Fruit fly (Drosophila melanogaster) whole organism, embryonic: ENCODE measurements around the gene CG6607.

Experiments used
- Atf3 ChIP-seq: fragments of 200-800 bp; sonication (Bioruptor generic); optimal IDR thresholded peaks from 3 replicates; lab custom pipeline; 2016; ENCODE audit warnings: missing biosample characterization, missing genetic modification characterization
- Blimp-1 ChIP-seq: fragments of 200-800 bp; sonication (Bioruptor generic); optimal IDR thresholded peaks from 3 replicates; lab custom pipeline; 2018; ENCODE audit warnings: missing biosample characterization, missing genetic modification characterization, mild to moderate bottlenecking, moderate library complexity, missing genetic modification reagents
- CG11247 ChIP-seq: fragments of 200-800 bp; sonication (Bioruptor generic); IDR thresholded peaks from 2 replicates; pipeline ENCODE4 v1.3.6; 2022; ENCODE audit warnings: missing biosample characterization, missing genetic modification characterization
- CG11504 ChIP-seq: fragments of 200-800 bp; sonication (Bioruptor generic); optimal IDR thresholded peaks from 3 replicates; lab custom pipeline; 2019; ENCODE audit warnings: missing biosample characterization, mild to moderate bottlenecking, missing genetic modification characterization, moderate library complexity
- CG12104 ChIP-seq: fragments of 200-800 bp; sonication (Bioruptor generic); optimal IDR thresholded peaks from 3 replicates; lab custom pipeline; 2016; ENCODE audit warnings: missing biosample characterization, missing genetic modification characterization
- CG12299 ChIP-seq: fragments of 200-800 bp; sonication (Bioruptor generic); optimal IDR thresholded peaks from 2 replicates; lab custom pipeline; 2018; ENCODE audit warnings: missing biosample characterization, mild to moderate bottlenecking, missing genetic modification characterization
- CG13894 ChIP-seq: fragments of 200-800 bp; sonication (Bioruptor generic); optimal IDR thresholded peaks from 3 replicates; lab custom pipeline; 2018; ENCODE audit warnings: missing biosample characterization, mild to moderate bottlenecking, missing genetic modification characterization, moderate library complexity
- CG15269 ChIP-seq: fragments of 200-800 bp; sonication (Bioruptor generic); optimal IDR thresholded peaks from 2 replicates; lab custom pipeline; 2018; ENCODE audit warnings: missing biosample characterization, mild to moderate bottlenecking, missing genetic modification characterization, moderate library complexity
- CG16863 ChIP-seq: fragments of 200-800 bp; sonication (Bioruptor generic); optimal IDR thresholded peaks from 3 replicates; lab custom pipeline; 2016; ENCODE audit warnings: missing biosample characterization, missing genetic modification characterization
- CG17186 ChIP-seq: fragments of 200-800 bp; sonication (Bioruptor generic); optimal IDR thresholded peaks from 3 replicates; lab custom pipeline; 2017; ENCODE audit warnings: missing biosample characterization, missing genetic modification reagents, missing genetic modification characterization
- CG18619 ChIP-seq: fragments of 200-800 bp; sonication (Bioruptor generic); optimal IDR thresholded peaks from 3 replicates; lab custom pipeline; 2017; ENCODE audit warnings: missing biosample characterization, mild to moderate bottlenecking, missing genetic modification characterization
- CG2116 ChIP-seq: fragments of 200-800 bp; sonication (Bioruptor generic); optimal IDR thresholded peaks from 3 replicates; lab custom pipeline; 2018; ENCODE audit warnings: missing biosample characterization, mild to moderate bottlenecking, missing genetic modification characterization
- CG2120 ChIP-seq: fragments of 200-800 bp; sonication (Bioruptor generic); optimal IDR thresholded peaks from 3 replicates; lab custom pipeline; 2016; ENCODE audit warnings: missing biosample characterization, missing genetic modification characterization
- CG30403 ChIP-seq: fragments of 200-800 bp; sonication (Bioruptor generic); optimal IDR thresholded peaks from 3 replicates; lab custom pipeline; 2016; ENCODE audit warnings: missing biosample characterization, missing genetic modification characterization
- CG4404 ChIP-seq: fragments of 200-800 bp; sonication (Bioruptor generic); IDR thresholded peaks from 2 replicates; pipeline ENCODE4 v1.3.6; 2022; ENCODE audit warnings: missing biosample characterization, missing genetic modification characterization
- CG6689 ChIP-seq: fragments of 200-800 bp; sonication (Bioruptor generic); IDR thresholded peaks from 2 replicates; pipeline ENCODE4 v1.3.6; 2022; ENCODE audit warnings: missing biosample characterization, missing genetic modification characterization
- CG6791 ChIP-seq: fragments of 200-800 bp; sonication (Bioruptor generic); IDR thresholded peaks from 3 replicates; pipeline ENCODE4 v1.3.6; 2022; ENCODE audit warnings: missing biosample characterization, missing genetic modification characterization; ENCODE audit not compliant: partially characterized antibody
- CG7987 ChIP-seq: fragments of 200-800 bp; sonication (Bioruptor generic); optimal IDR thresholded peaks from 2 replicates; lab custom pipeline; 2018; ENCODE audit warnings: missing biosample characterization, mild to moderate bottlenecking, missing genetic modification characterization, moderate library complexity
- CG8359 ChIP-seq: fragments of 200-800 bp; sonication (Bioruptor generic); optimal IDR thresholded peaks from 2 replicates; lab custom pipeline; 2017; ENCODE audit warnings: missing biosample characterization, mild to moderate bottlenecking, missing genetic modification characterization, borderline replicate concordance
- CG9437 ChIP-seq: fragments of 200-800 bp; sonication (Bioruptor generic); optimal IDR thresholded peaks from 2 replicates; lab custom pipeline; 2018; ENCODE audit warnings: missing biosample characterization, mild to moderate bottlenecking, missing genetic modification characterization
- CHES-1-like ChIP-seq: fragments of 200-800 bp; sonication (Bioruptor generic); optimal IDR thresholded peaks from 2 replicates; lab custom pipeline; 2016; ENCODE audit warnings: missing biosample characterization, missing genetic modification characterization
- D ChIP-seq, 2 experiments: fragments of 200-800 bp in 1 of 2; fragments of >200 bp in 1 of 2; sonication (Bioruptor generic) in 1 of 2; optimal IDR thresholded peaks; 2 replicates in 1 of 2; 3 replicates in 1 of 2; lab custom pipeline; 2017; ENCODE audit warnings: mild to moderate bottlenecking in 1 of 2, missing biosample characterization in 1 of 2, missing genetic modification characterization in 1 of 2, missing genetic modification reagents in 1 of 2
- Dad ChIP-seq: fragments of 200-800 bp; sonication (Bioruptor generic); optimal IDR thresholded peaks from 3 replicates; lab custom pipeline; 2016; ENCODE audit warnings: missing biosample characterization, missing genetic modification characterization
- Dip3 ChIP-seq: fragments of 200-800 bp; sonication (Bioruptor generic); optimal IDR thresholded peaks from 3 replicates; lab custom pipeline; 2016; ENCODE audit warnings: missing biosample characterization, missing genetic modification characterization
- Drgx ChIP-seq: fragments of 200-800 bp; sonication (Bioruptor generic); IDR thresholded peaks from 2 replicates; pipeline ENCODE4 v1.3.6; 2022; ENCODE audit warnings: missing biosample characterization, missing genetic modification characterization
- H2.0 ChIP-seq: fragments of 200-800 bp; sonication (Bioruptor generic); IDR thresholded peaks from 2 replicates; pipeline ENCODE4 v1.3.6; 2022; ENCODE audit warnings: missing biosample characterization, missing genetic modification characterization
- HmgZ ChIP-seq: fragments of 200-800 bp; sonication (Bioruptor generic); optimal IDR thresholded peaks from 2 replicates; lab custom pipeline; 2018; ENCODE audit warnings: missing biosample characterization, mild to moderate bottlenecking, missing genetic modification characterization
- Lhr ChIP-seq: fragments of 200-800 bp; sonication (Bioruptor generic); optimal IDR thresholded peaks from 3 replicates; lab custom pipeline; 2017; ENCODE audit warnings: mild to moderate bottlenecking, missing biosample characterization, missing genetic modification reagents, missing genetic modification characterization
- Pdp1 ChIP-seq, 2 experiments: fragments of 200-800 bp; sonication (Bioruptor generic); optimal IDR thresholded peaks; 3 replicates each; lab custom pipeline; 2016; ENCODE audit warnings: missing biosample characterization in 2 of 2, missing genetic modification characterization in 2 of 2, mild to moderate bottlenecking in 1 of 2, moderate library complexity in 1 of 2
- Six4 ChIP-seq: fragments of 200-800 bp; sonication (Bioruptor generic); optimal IDR thresholded peaks from 2 replicates; lab custom pipeline; 2016; ENCODE audit warnings: missing biosample characterization, missing genetic modification characterization
- az2 ChIP-seq: fragments of 200-800 bp; sonication (Bioruptor generic); optimal IDR thresholded peaks from 3 replicates; lab custom pipeline; 2016; ENCODE audit warnings: missing biosample characterization, missing genetic modification characterization
- bigmax ChIP-seq: fragments of 200-800 bp; sonication (Bioruptor generic); optimal IDR thresholded peaks from 2 replicates; lab custom pipeline; 2018; ENCODE audit warnings: missing biosample characterization, mild to moderate bottlenecking, missing genetic modification characterization
- bsh ChIP-seq, 2 experiments: fragments of 200-800 bp; sonication (Bioruptor generic); optimal IDR thresholded peaks; 2 replicates each; lab custom pipeline; 2017 to 2018; ENCODE audit warnings: mild to moderate bottlenecking in 2 of 2, missing biosample characterization in 2 of 2, missing genetic modification characterization in 2 of 2, moderate library complexity in 1 of 2
- cato ChIP-seq: fragments of 200-800 bp; sonication (Bioruptor generic); optimal IDR thresholded peaks from 2 replicates; lab custom pipeline; 2016; ENCODE audit warnings: missing biosample characterization, missing genetic modification characterization, borderline replicate concordance
- cg ChIP-seq: fragments of 200-800 bp; sonication (Bioruptor generic); optimal IDR thresholded peaks from 3 replicates; lab custom pipeline; 2019; ENCODE audit warnings: missing biosample characterization, mild to moderate bottlenecking, missing genetic modification characterization, moderate library complexity
- corto ChIP-seq: fragments of 200-800 bp; sonication (Bioruptor generic); optimal IDR thresholded peaks from 2 replicates; lab custom pipeline; 2016; ENCODE audit warnings: missing biosample characterization, mild to moderate bottlenecking, missing genetic modification characterization, moderate library complexity
- esg ChIP-seq: fragments of 200-800 bp; sonication (Bioruptor generic); conservative IDR thresholded peaks from 2 replicates; pipeline ENCODE4 v1.3.6; 2022; ENCODE audit warnings: missing biosample characterization, missing genetic modification characterization
- eve ChIP-seq, 2 experiments: fragments of >200 bp; optimal IDR thresholded peaks; 2 replicates each; lab custom pipeline; 2017; ENCODE audit warnings: missing biosample characterization in 2 of 2, missing genetic modification characterization in 2 of 2
- hb ChIP-seq: fragments of 200-800 bp; sonication (Bioruptor generic); IDR thresholded peaks from 3 replicates; pipeline ENCODE4 v1.3.6; 2022; ENCODE audit warnings: missing biosample characterization, missing genetic modification characterization; ENCODE audit not compliant: partially characterized antibody
- mld ChIP-seq: fragments of 200-800 bp; sonication (Bioruptor generic); IDR thresholded peaks from 3 replicates; pipeline ENCODE4 v1.3.6; 2022; ENCODE audit warnings: missing biosample characterization, missing genetic modification characterization; ENCODE audit not compliant: partially characterized antibody
- nom ChIP-seq: fragments of 200-800 bp; sonication (Bioruptor generic); optimal IDR thresholded peaks from 2 replicates; lab custom pipeline; 2017; ENCODE audit warnings: missing biosample characterization, missing genetic modification characterization, mild to moderate bottlenecking, moderate library complexity, missing genetic modification reagents
- otp ChIP-seq: fragments of 200-800 bp; sonication (Bioruptor generic); IDR thresholded peaks from 3 replicates; pipeline ENCODE4, ENCODE4 v1.3.6; 2022; ENCODE audit warnings: missing biosample characterization, missing genetic modification characterization
- prd ChIP-seq, 3 experiments: fragments of >200 bp in 2 of 3; fragments of 200-800 bp in 1 of 3; sonication (Bioruptor generic) in 1 of 3; optimal IDR thresholded peaks in 2 of 3; IDR thresholded peaks in 1 of 3; 2 replicates in 2 of 3; 3 replicates in 1 of 3; pipeline versions ENCODE4 v1.3.6 to Lab custom; 2017 to 2022; ENCODE audit warnings: missing biosample characterization in 1 of 3, missing genetic modification characterization in 1 of 3
- repo ChIP-seq: fragments of 200-800 bp; sonication (Bioruptor generic); optimal IDR thresholded peaks from 2 replicates; lab custom pipeline; 2016; ENCODE audit warnings: missing biosample characterization, missing genetic modification characterization
- shn ChIP-seq: fragments of 200-800 bp; sonication (Bioruptor generic); optimal IDR thresholded peaks from 3 replicates; lab custom pipeline; 2016; ENCODE audit warnings: missing biosample characterization, missing genetic modification characterization
- tx ChIP-seq: fragments of 200-800 bp; sonication (Bioruptor generic); optimal IDR thresholded peaks from 2 replicates; lab custom pipeline; 2016; ENCODE audit warnings: missing biosample characterization, missing genetic modification characterization
- unc-4 ChIP-seq: fragments of 200-800 bp; sonication (Bioruptor generic); IDR thresholded peaks from 2 replicates; pipeline ENCODE4 v1.3.6; 2022; ENCODE audit warnings: missing biosample characterization, missing genetic modification characterization; ENCODE audit not compliant: partially characterized antibody
- unpg ChIP-seq: fragments of 200-800 bp; sonication (Bioruptor generic); optimal IDR thresholded peaks from 3 replicates; lab custom pipeline; 2018; ENCODE audit warnings: missing biosample characterization, mild to moderate bottlenecking, missing genetic modification characterization, moderate library complexity

Gene CG6607

DNA sequence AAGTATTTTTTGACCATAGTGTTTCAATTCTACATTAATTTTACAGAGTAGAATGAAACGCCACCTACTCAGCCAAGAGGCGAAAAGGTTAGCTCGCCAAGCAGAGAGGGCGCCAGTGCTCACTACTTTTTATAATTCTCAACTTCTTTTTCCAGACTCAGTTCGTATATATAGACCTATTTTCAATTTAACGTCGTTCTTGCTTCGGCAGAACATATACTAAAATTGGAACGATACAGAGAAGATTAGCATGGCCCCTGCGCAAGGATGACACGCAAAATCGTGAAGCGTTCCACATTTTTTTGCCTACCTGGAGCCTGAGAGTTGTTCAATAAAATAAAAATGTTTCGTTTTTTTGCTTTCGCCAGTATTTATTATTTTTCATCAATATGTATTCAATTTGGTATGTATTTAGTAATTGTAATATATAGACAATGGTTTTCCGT is 29.2 kb downstream of the CG6607 start (continued):
- no peak for TF ChIP-seq prd (optimal IDR thresholded peaks at IDR 0.05; lab: Kevin White, UChicago)
- TF ChIP-seq prd (GFP tag; IDR thresholded peaks at IDR 0.05; lab: Robert Waterston, UW) = peak; percentile 74
- peak; percentile 50 for TF ChIP-seq H2.0 (GFP tag; lab: Robert Waterston, UW)
- TF ChIP-seq bigmax (GFP tag; lab: Kevin White, UChicago) = no peak
- no peak for TF ChIP-seq CG12104 (GFP tag; lab: Kevin White, UChicago)
- peak; percentile 88 for TF ChIP-seq CG13894 (tag; lab: Kevin White, UChicago)
- no peak for TF ChIP-seq D (optimal IDR thresholded peaks at IDR 0.05; lab: Kevin White, UChicago)
- no peak for TF ChIP-seq D (GFP tag; optimal IDR thresholded peaks at IDR 0.05; lab: Kevin White, UChicago)
- no peak for TF ChIP-seq otp (GFP tag; lab: Robert Waterston, UW)
- TF ChIP-seq CG11247 (GFP tag; lab: Robert Waterston, UW) = peak; percentile 83
- peak; percentile 76 for TF ChIP-seq CG2120
- TF ChIP-seq repo (GFP tag; lab: Kevin White, UChicago) = peak; percentile 66
- peak; percentile 78 for TF ChIP-seq az2 (GFP tag; lab: Kevin White, UChicago)
- peak; percentile 60 for TF ChIP-seq CG30403
- TF ChIP-seq CG11504 (tag; lab: Kevin White, UChicago) = peak; percentile 64
- no peak for TF ChIP-seq Six4 (GFP tag; lab: Kevin White, UChicago)
- TF ChIP-seq CG16863 (GFP tag; lab: Kevin White, UChicago) = peak; percentile 61
- peak; percentile 66 for TF ChIP-seq Atf3 (GFP tag; lab: Kevin White, UChicago)
- peak; percentile 42 for TF ChIP-seq unc-4 (GFP tag; lab: Robert Waterston, UW)
- TF ChIP-seq CG12299 = no peak
- TF ChIP-seq CG8359 = no peak
- TF ChIP-seq CG7987 = peak; percentile 66
- TF ChIP-seq nom (GFP tag; lab: Kevin White, UChicago) = peak; percentile 67
- TF ChIP-seq eve (GFP tag; optimal IDR thresholded peaks at IDR 0.05; lab: Kevin White, UChicago) = no peak
- TF ChIP-seq CG15269 (tag; lab: Kevin White, UChicago) = peak; percentile 65
- peak; percentile 8 for TF ChIP-seq unpg (GFP tag; lab: Kevin White, UChicago)
- TF ChIP-seq Dad = peak; percentile 61
- peak; percentile 48 for TF ChIP-seq Blimp-1 (GFP tag; lab: Kevin White, UChicago)
- no peak for TF ChIP-seq CG9437
- peak; percentile 35 to 92 for TF ChIP-seq Pdp1 (GFP tag; optimal IDR thresholded peaks at IDR 0.05; lab: Kevin White, UChicago)
- peak; percentile 8 for TF ChIP-seq CG2116
- no peak for TF ChIP-seq CG6689 (GFP tag; lab: Robert Waterston, UW)
- no peak for TF ChIP-seq Drgx
- TF ChIP-seq HmgZ (tag; lab: Kevin White, UChicago) = peak; percentile 81
- no peak for TF ChIP-seq cg (GFP tag; lab: Kevin White, UChicago)
- peak; percentile 72 for TF ChIP-seq Lhr (GFP tag; lab: Kevin White, UChicago)
- TF ChIP-seq esg = no peak
- TF ChIP-seq shn (GFP tag; lab: Kevin White, UChicago) = peak; percentile 69
- TF ChIP-seq CG17186 (GFP tag; lab: Kevin White, UChicago) = no peak
- TF ChIP-seq cato (GFP tag; lab: Kevin White, UChicago) = no peak
- peak; percentile 74 for TF ChIP-seq hb (GFP tag; lab: Robert Waterston, UW)
- peak; percentile 52 for TF ChIP-seq CG18619 (GFP tag; lab: Kevin White, UChicago)
- TF ChIP-seq CHES-1-like (GFP tag; lab: Kevin White, UChicago) = peak; percentile 72
- TF ChIP-seq bsh (GFP tag; optimal IDR thresholded peaks at IDR 0.05; lab: Kevin White, UChicago) = peak in 1 of 2 experiments; percentile 57
- TF ChIP-seq tx (GFP tag; lab: Kevin White, UChicago) = peak; percentile 45
- no peak for TF ChIP-seq corto (GFP tag; lab: Kevin White, UChicago)
- TF ChIP-seq CG4404 (GFP tag; lab: Robert Waterston, UW) = no peak
- TF ChIP-seq CG6791 (GFP tag; lab: Robert Waterston, UW) = peak; percentile 93
- TF ChIP-seq Dip3 (GFP tag; lab: Kevin White, UChicago) = peak; percentile 68
- peak; percentile 99 for TF ChIP-seq mld (GFP tag; lab: Robert Waterston, UW)
